Worm (Caenorhabditis elegans): ENCODE measurements around the gene C03B1.9.

ce11 chrX:6321380-6321779, 25.5 kb downstream of the C03B1.9 start:
- TF ChIP-seq fkh-10 (GFP tag; optimal IDR thresholded peaks at IDR 0.05) (no peak), pat-9 (tag; optimal IDR thresholded peaks at IDR 0.05) (no peak), sox-4 (tag; optimal IDR thresholded peaks at IDR 0.05) (no peak), ceh-9 (tag; optimal IDR thresholded peaks at IDR 0.05) (no peak), ama-1 (optimal IDR thresholded peaks at IDR 0.05) (no peak), fkh-6 (tag; optimal IDR thresholded peaks at IDR 0.05) (no peak), pha-2 (tag; optimal IDR thresholded peaks at IDR 0.05) (no peak)

Measured in whole organism, late embryonic.